Fruit fly (Drosophila melanogaster) whole organism, adult: ENCODE data around the gene CG14377.

Experiments used
- CG11617 ChIP-seq: fragments of 200-800 bp; sonication (Bioruptor generic); optimal IDR thresholded peaks from 2 replicates; lab custom pipeline; 2017; ENCODE audit warnings: mild to moderate bottlenecking, missing biosample characterization, missing genetic modification reagents, missing genetic modification characterization
- CG12768 ChIP-seq: fragments of 200-800 bp; sonication (Bioruptor generic); optimal IDR thresholded peaks from 2 replicates; lab custom pipeline; 2017; ENCODE audit warnings: missing biosample characterization, missing genetic modification characterization, mild to moderate bottlenecking, moderate library complexity, missing genetic modification reagents
- CG14711 ChIP-seq: fragments of 200-800 bp; sonication (Bioruptor generic); optimal IDR thresholded peaks from 2 replicates; lab custom pipeline; 2018; ENCODE audit warnings: missing biosample characterization, mild to moderate bottlenecking, missing genetic modification characterization, moderate library complexity
- CG1620 ChIP-seq: fragments of 200-800 bp; sonication (Bioruptor generic); optimal IDR thresholded peaks from 2 replicates; lab custom pipeline; 2016; ENCODE audit warnings: missing biosample characterization, missing genetic modification characterization
- CG33017 ChIP-seq: fragments of 200-800 bp; sonication (Bioruptor generic); optimal IDR thresholded peaks from 2 replicates; lab custom pipeline; 2018; ENCODE audit warnings: missing biosample characterization, mild to moderate bottlenecking, missing genetic modification characterization, moderate library complexity
- CG5204 ChIP-seq: fragments of 200-800 bp; sonication (Bioruptor generic); optimal IDR thresholded peaks from 2 replicates; lab custom pipeline; 2016; ENCODE audit warnings: missing biosample characterization, missing genetic modification characterization
- CG7045 ChIP-seq: fragments of 200-800 bp; sonication (Bioruptor generic); optimal IDR thresholded peaks from 2 replicates; lab custom pipeline; 2017; ENCODE audit warnings: missing biosample characterization, mild to moderate bottlenecking, missing genetic modification characterization
- CG7101 ChIP-seq: fragments of 200-800 bp; sonication (Bioruptor generic); optimal IDR thresholded peaks from 2 replicates; lab custom pipeline; 2018; ENCODE audit warnings: missing biosample characterization, mild to moderate bottlenecking, missing genetic modification characterization, moderate library complexity
- Clk ChIP-seq: fragments of 200-800 bp; sonication (Bioruptor generic); optimal IDR thresholded peaks from 2 replicates; lab custom pipeline; 2017; ENCODE audit warnings: missing biosample characterization, missing genetic modification characterization
- Crg-1 ChIP-seq: fragments of 200-800 bp; sonication (Bioruptor generic); optimal IDR thresholded peaks from 2 replicates; lab custom pipeline; 2016; ENCODE audit warnings: missing biosample characterization, missing genetic modification characterization
- Hr96 ChIP-seq: fragments of 200-800 bp; sonication (Bioruptor generic); optimal IDR thresholded peaks from 2 replicates; lab custom pipeline; 2016; ENCODE audit warnings: missing biosample characterization, missing genetic modification characterization
- Mnt ChIP-seq: fragments of 200-800 bp; sonication (Bioruptor generic); optimal IDR thresholded peaks from 2 replicates; lab custom pipeline; 2016; ENCODE audit warnings: missing biosample characterization, mild to moderate bottlenecking, missing genetic modification characterization
- bab1 ChIP-seq: fragments of 200-800 bp; sonication (Bioruptor generic); optimal IDR thresholded peaks from 3 replicates; lab custom pipeline; 2019; ENCODE audit warnings: missing biosample characterization, mild to moderate bottlenecking, missing genetic modification characterization, moderate library complexity
- cic ChIP-seq: fragments of 200-800 bp; sonication (Bioruptor generic); optimal IDR thresholded peaks from 2 replicates; lab custom pipeline; 2017; ENCODE audit warnings: missing biosample characterization, mild to moderate bottlenecking, missing genetic modification characterization, moderate library complexity
- cnc ChIP-seq, 2 experiments: fragments of >200 bp; optimal IDR thresholded peaks; 2 replicates each; lab custom pipeline; 2017
- kay ChIP-seq: fragments of 200-800 bp; sonication (Bioruptor generic); peaks from one replicate; lab custom pipeline; 2016; ENCODE audit warnings: missing biosample characterization, missing genetic modification characterization, borderline replicate concordance
- ovo ChIP-seq: fragments of 200-800 bp; sonication (Bioruptor generic); optimal IDR thresholded peaks from 2 replicates; lab custom pipeline; 2016; ENCODE audit warnings: missing biosample characterization, missing genetic modification characterization
- pad ChIP-seq: fragments of 200-800 bp; sonication (Bioruptor generic); optimal IDR thresholded peaks from 3 replicates; lab custom pipeline; 2017; ENCODE audit warnings: missing biosample characterization, missing genetic modification characterization, mild to moderate bottlenecking, moderate library complexity, missing genetic modification reagents
- tj ChIP-seq: fragments of 200-800 bp; sonication (Bioruptor generic); optimal IDR thresholded peaks from 3 replicates; lab custom pipeline; 2017; ENCODE audit warnings: missing biosample characterization, mild to moderate bottlenecking, missing genetic modification characterization, moderate library complexity
- toe ChIP-seq: fragments of 200-800 bp; sonication (Bioruptor generic); optimal IDR thresholded peaks from 2 replicates; lab custom pipeline; 2016; ENCODE audit warnings: missing biosample characterization, missing genetic modification characterization

The CG14377 gene

dm6 chr3R:13365665-13366414 lies 31.8 kb upstream of the CG14377 start:
- TF ChIP-seq kay (GFP tag; lab: Kevin White, UChicago) (peak; percentile 56), Crg-1 (GFP tag; lab: Kevin White, UChicago) (no peak)

DNA sequence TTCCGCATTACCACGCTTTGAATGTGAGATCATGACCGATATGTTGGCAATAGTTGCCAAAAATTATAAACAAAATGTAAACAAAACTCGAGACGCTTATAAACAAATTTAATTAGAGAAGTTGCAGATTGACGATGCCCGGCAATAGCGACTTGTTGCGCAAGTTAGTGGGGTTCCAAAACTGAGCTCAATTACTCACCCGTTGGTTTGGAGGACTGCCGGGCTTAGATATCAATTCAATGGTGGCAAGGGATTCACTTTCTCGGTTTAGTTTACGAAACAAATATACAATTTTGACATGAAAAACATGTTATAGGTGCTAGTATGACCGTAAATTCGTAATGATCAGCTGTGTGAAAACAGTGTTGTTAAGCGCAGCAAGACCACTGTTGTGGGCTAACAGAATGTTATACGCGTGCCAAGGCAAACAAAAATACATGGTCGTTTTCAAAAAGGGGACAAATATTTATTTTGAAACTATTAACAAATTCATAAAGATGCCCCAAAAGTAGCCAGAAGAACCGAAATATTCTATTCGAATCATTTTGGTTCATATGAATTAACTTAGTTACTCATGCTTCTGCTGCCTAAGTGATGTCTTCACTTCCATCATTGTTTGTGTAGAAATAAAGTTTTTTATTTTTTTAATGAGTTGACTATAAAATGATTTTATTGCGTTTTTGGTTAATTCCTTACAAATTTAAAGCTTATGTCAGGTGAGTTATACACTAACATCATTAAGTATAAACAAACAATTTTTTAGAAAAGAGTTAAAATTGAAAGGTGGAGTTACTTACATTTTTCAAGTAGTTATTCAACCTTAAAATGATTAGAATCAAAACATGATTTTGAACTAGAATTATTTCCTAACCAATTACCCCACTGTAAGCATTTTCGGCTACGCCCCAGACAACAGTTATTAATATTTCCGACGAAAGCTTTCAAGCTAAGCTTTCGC lies 30.8 kb upstream of the CG14377 start, which contains the start of gene Elp6:
Elp6 (minus strand) TSS at position 350 of the 958 bp plus-strand sequence.
- TF ChIP-seq Crg-1 (GFP tag; lab: Kevin White, UChicago): no peak
- TF ChIP-seq tj (GFP tag; lab: Kevin White, UChicago): peak; percentile 20
- TF ChIP-seq ovo (GFP tag; lab: Kevin White, UChicago): peak; percentile 11
- peak; percentile 55 for TF ChIP-seq CG1620 (GFP tag; lab: Kevin White, UChicago)
- no peak for TF ChIP-seq Mnt
- TF ChIP-seq CG14711 (tag; lab: Kevin White, UChicago): peak; percentile 43
- no peak for TF ChIP-seq kay (GFP tag; lab: Kevin White, UChicago)
- TF ChIP-seq bab1 (GFP tag; lab: Kevin White, UChicago): peak; percentile 55
- TF ChIP-seq CG33017 (tag; lab: Kevin White, UChicago): peak; percentile 58
- no peak for TF ChIP-seq cnc (optimal IDR thresholded peaks at IDR 0.05; lab: Kevin White, UChicago)
- no peak for TF ChIP-seq Clk
- TF ChIP-seq CG12768: peak; percentile 57
- peak; percentile 80 for TF ChIP-seq toe (GFP tag; lab: Kevin White, UChicago)
- peak; percentile 62 for TF ChIP-seq CG7045 (GFP tag; lab: Kevin White, UChicago)
- peak; percentile 52 for TF ChIP-seq pad (GFP tag; lab: Kevin White, UChicago)
- TF ChIP-seq CG11617 (GFP tag; lab: Kevin White, UChicago): peak; percentile 81
- peak; percentile 70 for TF ChIP-seq Hr96 (GFP tag; lab: Kevin White, UChicago)
- TF ChIP-seq CG7101 (tag; lab: Kevin White, UChicago): peak; percentile 57
- TF ChIP-seq cic: no peak
- TF ChIP-seq CG5204 (GFP tag; lab: Kevin White, UChicago): peak; percentile 83

dm6 chr3R:13369348-13369747 lies 28.3 kb upstream of the CG14377 start, which contains the start of gene CheA87a:
Gene CheA87a (plus strand): TSS chr3R:13369648.
- TF ChIP-seq kay (GFP tag; lab: Kevin White, UChicago): peak; percentile 31
- TF ChIP-seq CG1620 (GFP tag; lab: Kevin White, UChicago): no peak

- peak; percentile 50 for TF ChIP-seq CG33017 (tag; lab: Kevin White, UChicago)
- no peak for TF ChIP-seq CG1620 (GFP tag; lab: Kevin White, UChicago)
- no peak for TF ChIP-seq pad (GFP tag; lab: Kevin White, UChicago)
- peak; percentile 19 for TF ChIP-seq CG7101 (tag; lab: Kevin White, UChicago)
- TF ChIP-seq Clk: no peak
- no peak for TF ChIP-seq CG5204 (GFP tag; lab: Kevin White, UChicago)
- TF ChIP-seq CG11617 (GFP tag; lab: Kevin White, UChicago): peak; percentile 3
Observed at dm6 chr3R:13371840-13372680, 25.6 kb upstream of the CG14377 start, which contains the start of the genes Lip3 and CG34309. Gene Lip3 (minus strand): TSS chr3R:13371904. Gene CG34309 (plus strand): TSS chr3R:13372630.

DNA sequence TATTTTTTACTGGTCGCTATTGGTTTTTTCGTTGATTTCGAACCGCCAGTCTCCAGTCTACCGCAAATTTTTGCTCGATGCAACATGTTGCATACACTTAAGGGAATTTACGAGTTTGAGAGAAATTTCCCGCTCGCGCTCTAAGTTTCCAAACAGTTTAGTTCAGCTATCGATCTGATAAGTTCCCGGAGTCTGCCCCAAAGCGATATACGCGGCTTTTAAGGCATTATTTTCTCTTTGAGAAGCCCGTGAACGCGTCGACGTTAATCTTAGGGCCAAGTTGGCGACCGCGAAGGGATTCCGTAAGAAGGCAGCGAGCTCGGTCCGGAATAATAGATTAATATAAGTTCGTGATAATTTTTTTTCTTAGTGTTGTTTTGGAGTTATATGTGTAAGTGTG lies 22.7 kb upstream of the CG14377 start:
- TF ChIP-seq cic (no peak), cnc (optimal IDR thresholded peaks at IDR 0.05; lab: Kevin White, UChicago) (no peak), tj (GFP tag; lab: Kevin White, UChicago) (no peak), Mnt (no peak), CG1620 (GFP tag; lab: Kevin White, UChicago) (no peak), Crg-1 (GFP tag; lab: Kevin White, UChicago) (no peak)

- TF ChIP-seq Clk: no peak
Observed at dm6 chr3R:13379675-13380074, 18.0 kb upstream of the CG14377 start, which contains the start of the genes CG9813 and CG8870. Gene CG9813 (minus strand): TSS chr3R:13379775. Gene CG8870 (plus strand): TSS chr3R:13379842.
